Fruit fly (Drosophila melanogaster): ENCODE data around the gene Obp99d.

DNA sequence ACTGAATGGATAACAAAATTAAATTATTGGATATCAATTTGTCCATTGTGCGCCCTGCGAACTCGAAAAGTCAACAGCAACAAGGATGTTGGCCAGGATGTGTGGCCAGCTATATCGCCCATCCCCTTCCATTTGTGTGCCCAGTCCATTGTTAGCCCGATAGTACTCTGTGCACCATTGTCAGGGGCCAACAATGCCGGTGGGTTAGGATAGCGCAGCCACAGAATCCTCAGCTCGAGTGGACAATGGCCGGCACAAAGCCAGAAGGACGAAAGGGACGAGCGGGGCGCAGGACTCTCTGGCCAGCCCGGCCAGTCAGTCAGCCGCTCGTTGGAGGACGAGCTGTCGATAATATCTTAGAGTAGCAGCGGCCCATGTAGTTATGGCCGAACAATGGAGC, 16.5 kb upstream of the Obp99d start:
- no peak for TF ChIP-seq Sp1 (GFP tag; optimal IDR thresholded peaks at IDR 0.05)
- no peak for TF ChIP-seq CG32264 (GFP tag; optimal IDR thresholded peaks at IDR 0.05)
- TF ChIP-seq sv (GFP tag; optimal IDR thresholded peaks at IDR 0.05): no peak
- no peak for TF ChIP-seq sage (GFP tag; optimal IDR thresholded peaks at IDR 0.05)
- no peak for TF ChIP-seq br (GFP tag; optimal IDR thresholded peaks at IDR 0.05)
